Worm (Caenorhabditis elegans) whole organism, L4 larva: Measurements from ENCODE around the gene F17C11.11.
A peak's percentile ranks its signal among the peaks of the same experiment; 100 is the strongest.

ENCODE experiments used
- D1046.2 ChIP-seq: fragments of 200-800 bp; sonication (Bioruptor generic); IDR thresholded peaks from 2 replicates; pipeline ENCODE4 v1.3.6; 2022; ENCODE audit warnings: missing genetic modification characterization, missing compliant biosample characterization
- F37D6.2 ChIP-seq: sonication (generic microtip); optimal IDR thresholded peaks from 2 replicates; lab custom pipeline; 2016; ENCODE audit warnings: mild to moderate bottlenecking, missing genetic modification characterization, missing compliant biosample characterization
- Y105C5A.15 ChIP-seq: fragments of 200-800 bp; sonication (Bioruptor generic); IDR thresholded peaks from 2 replicates; pipeline ENCODE4 v1.3.6; 2022; ENCODE audit warnings: missing genetic modification characterization, missing compliant biosample characterization
- Y75B8A.6 ChIP-seq: fragments of 200-800 bp; sonication (Bioruptor generic); IDR thresholded peaks from 2 replicates; pipeline ENCODE4 v1.3.6; 2022; ENCODE audit warnings: missing genetic modification reagents, missing genetic modification characterization, missing compliant biosample characterization
- ZK337.2 ChIP-seq: fragments of 200-800 bp; sonication (Bioruptor generic); IDR thresholded peaks from 2 replicates; pipeline ENCODE4 v1.3.6; 2022; ENCODE audit warnings: missing genetic modification reagents, missing genetic modification characterization, missing compliant biosample characterization
- aha-1 ChIP-seq: fragments of 150-350 bp; peaks from one replicate; lab custom pipeline; 2014; ENCODE audit warnings: missing biosample characterization, missing genetic modification characterization
- ama-1 ChIP-seq: fragments of 150-350 bp; optimal IDR thresholded peaks from 2 replicates; lab custom pipeline; 2014; ENCODE audit warnings: inconsistent platforms, mixed read lengths
- ceh-20 ChIP-seq: fragments of 200-800 bp; sonication (Bioruptor generic); IDR thresholded peaks from 2 replicates; pipeline ENCODE4 v1.3.6; 2022; ENCODE audit warnings: missing genetic modification reagents, missing genetic modification characterization, missing compliant biosample characterization
- ceh-32 ChIP-seq: sonication (generic microtip); optimal IDR thresholded peaks from 2 replicates; lab custom pipeline; 2016; ENCODE audit warnings: mild to moderate bottlenecking, missing genetic modification characterization, missing compliant biosample characterization; ENCODE audit not compliant: poor library complexity
- ces-1 ChIP-seq: fragments of 150-350 bp; sonication (generic microtip); optimal IDR thresholded peaks from 4 replicates; lab custom pipeline; 2014; ENCODE audit warnings: missing biosample characterization, missing genetic modification reagents, missing genetic modification characterization
- ctbp-1 ChIP-seq: fragments of 200-800 bp; sonication (Bioruptor generic); IDR thresholded peaks from 2 replicates; pipeline ENCODE4 v1.3.6; 2022; ENCODE audit warnings: missing genetic modification reagents, missing genetic modification characterization, missing compliant biosample characterization
- daf-19 ChIP-seq: fragments of 200-800 bp; sonication (Bioruptor generic); conservative IDR thresholded peaks from 2 replicates; pipeline ENCODE4 v1.3.6; 2022; ENCODE audit warnings: missing genetic modification characterization, missing compliant biosample characterization
- daf-8 ChIP-seq: fragments of 200-800 bp; sonication (Bioruptor generic); IDR thresholded peaks from 2 replicates; pipeline ENCODE4 v1.3.6; 2022; ENCODE audit warnings: missing genetic modification characterization, missing compliant biosample characterization
- dmd-6 ChIP-seq: fragments of 200-800 bp; sonication (Bioruptor generic); IDR thresholded peaks from 2 replicates; pipeline ENCODE4 v1.3.6; 2022; ENCODE audit warnings: missing genetic modification reagents, missing genetic modification characterization, missing compliant biosample characterization
- dmd-9 ChIP-seq: fragments of 200-800 bp; sonication (Bioruptor generic); IDR thresholded peaks from 2 replicates; pipeline ENCODE4 v1.3.6; 2022; ENCODE audit warnings: missing genetic modification reagents, missing genetic modification characterization, missing compliant biosample characterization
- egl-27 ChIP-seq: sonication (generic microtip); optimal IDR thresholded peaks from 3 replicates; lab custom pipeline; 2017; ENCODE audit warnings: missing biosample characterization, missing genetic modification reagents, missing genetic modification characterization
- fkh-10 ChIP-seq: fragments of 150-350 bp; optimal IDR thresholded peaks from 2 replicates; lab custom pipeline; 2014; ENCODE audit warnings: missing biosample characterization, missing genetic modification reagents, missing genetic modification characterization
- gei-8 ChIP-seq: fragments of 200-800 bp; sonication (Bioruptor generic); optimal IDR thresholded peaks from 2 replicates; lab custom pipeline; 2018; ENCODE audit warnings: mild to moderate bottlenecking, missing genetic modification characterization, missing compliant biosample characterization
- hif-1 ChIP-seq, 2 experiments: sonication (generic microtip); optimal IDR thresholded peaks; 2 replicates each; lab custom pipeline; 2016 to 2017; ENCODE audit warnings: missing compliant biosample characterization in 2 of 2, missing genetic modification characterization in 2 of 2, missing genetic modification reagents in 2 of 2, missing genotype in 2 of 2, mild to moderate bottlenecking in 1 of 2
- hlh-30 ChIP-seq: sonication (generic microtip); optimal IDR thresholded peaks from 2 replicates; lab custom pipeline; 2017; ENCODE audit warnings: antibody characterized with exemption, mild to moderate bottlenecking, missing genetic modification characterization, missing compliant biosample characterization; ENCODE audit not compliant: insufficient read depth
- hmg-1.1 ChIP-seq: fragments of 200-800 bp; sonication (Bioruptor generic); IDR thresholded peaks from 2 replicates; pipeline ENCODE4 v1.3.6; 2022; ENCODE audit warnings: missing genetic modification reagents, missing genetic modification characterization, missing compliant biosample characterization
- jun-1 ChIP-seq: fragments of 150-350 bp; optimal IDR thresholded peaks from 2 replicates; lab custom pipeline; 2014; ENCODE audit warnings: missing biosample characterization, missing genetic modification reagents, missing genetic modification characterization
- lim-7 ChIP-seq: fragments of 200-800 bp; sonication (Bioruptor generic); IDR thresholded peaks from 2 replicates; pipeline ENCODE4 v1.3.6; 2022; ENCODE audit warnings: missing genetic modification characterization, missing compliant biosample characterization
- lin-13 ChIP-seq: fragments of 150-350 bp; optimal IDR thresholded peaks from 2 replicates; lab custom pipeline; 2014; ENCODE audit warnings: missing biosample characterization, missing genetic modification reagents, missing genetic modification characterization
- lin-15B ChIP-seq: fragments of 150-350 bp; sonication (generic microtip); optimal IDR thresholded peaks from 3 replicates; lab custom pipeline; 2014; ENCODE audit warnings: missing biosample characterization, missing genetic modification characterization
- lin-38 ChIP-seq: fragments of 200-800 bp; sonication (Bioruptor generic); IDR thresholded peaks from 2 replicates; pipeline ENCODE4 v1.3.6; 2022; ENCODE audit warnings: missing genetic modification reagents, missing genetic modification characterization, missing compliant biosample characterization
- mdl-1 ChIP-seq, 2 experiments: fragments of 150-350 bp in 1 of 2; sonication (generic microtip) in 1 of 2; optimal IDR thresholded peaks; 2 replicates each; lab custom pipeline; 2014 to 2017; ENCODE audit warnings: missing biosample characterization in 2 of 2, missing genetic modification characterization in 2 of 2
- mdt-29 ChIP-seq: fragments of 200-800 bp; sonication (Bioruptor generic); IDR thresholded peaks from 2 replicates; pipeline ENCODE4 v1.3.6; 2022; ENCODE audit warnings: missing genetic modification reagents, missing genetic modification characterization, missing compliant biosample characterization
- mep-1 ChIP-seq: fragments of 150-350 bp; sonication (generic microtip); optimal IDR thresholded peaks from 3 replicates; lab custom pipeline; 2014; ENCODE audit warnings: missing biosample characterization, missing genetic modification characterization
- mes-2 ChIP-seq: sonication (generic microtip); optimal IDR thresholded peaks from 2 replicates; lab custom pipeline; 2016; ENCODE audit warnings: missing genotype, mild to moderate bottlenecking, missing genetic modification characterization, missing compliant biosample characterization; ENCODE audit not compliant: poor library complexity, severe bottlenecking
- nhr-10 ChIP-seq: fragments of 150-350 bp; optimal IDR thresholded peaks from 2 replicates; lab custom pipeline; 2014; ENCODE audit warnings: missing biosample characterization, missing genetic modification characterization
- nhr-11 ChIP-seq: fragments of 150-350 bp; optimal IDR thresholded peaks from 2 replicates; lab custom pipeline; 2014; ENCODE audit warnings: missing biosample characterization, missing genetic modification characterization
- nhr-111 ChIP-seq: fragments of 200-800 bp; sonication (Bioruptor generic); optimal IDR thresholded peaks from 2 replicates; lab custom pipeline; 2018; ENCODE audit warnings: mild to moderate bottlenecking, missing genetic modification characterization, missing compliant biosample characterization
- nhr-237 ChIP-seq: sonication (generic microtip); optimal IDR thresholded peaks from 2 replicates; lab custom pipeline; 2017; ENCODE audit warnings: missing biosample characterization, missing genetic modification characterization
- nhr-28 ChIP-seq: fragments of 150-350 bp; optimal IDR thresholded peaks from 2 replicates; lab custom pipeline; 2014; ENCODE audit warnings: missing biosample characterization, missing genetic modification characterization
- nhr-41 ChIP-seq: fragments of 200-800 bp; sonication (Bioruptor generic); IDR thresholded peaks from 2 replicates; pipeline ENCODE4 v1.3.6; 2022; ENCODE audit warnings: missing genetic modification reagents, missing genetic modification characterization, missing compliant biosample characterization
- nhr-42 ChIP-seq: fragments of 200-800 bp; sonication (Bioruptor generic); IDR thresholded peaks from 2 replicates; pipeline ENCODE4 v1.3.6; 2022; ENCODE audit warnings: missing genetic modification characterization, missing compliant biosample characterization
- nhr-48 ChIP-seq: sonication (generic microtip); optimal IDR thresholded peaks from 2 replicates; lab custom pipeline; 2016; ENCODE audit warnings: mild to moderate bottlenecking, missing genetic modification characterization, missing compliant biosample characterization
- nhr-6 ChIP-seq: fragments of 150-350 bp; optimal IDR thresholded peaks from 2 replicates; lab custom pipeline; 2014; ENCODE audit warnings: missing biosample characterization, missing genetic modification characterization
- php-3 ChIP-seq: fragments of 200-800 bp; sonication (Bioruptor generic); IDR thresholded peaks from 2 replicates; pipeline ENCODE4 v1.3.6; 2022; ENCODE audit warnings: missing genetic modification reagents, missing genetic modification characterization, missing compliant biosample characterization
- pqm-1 ChIP-seq: sonication (generic microtip); optimal IDR thresholded peaks from 2 replicates; lab custom pipeline; 2017; ENCODE audit warnings: missing biosample characterization, missing genetic modification characterization
- set-16 ChIP-seq: fragments of 200-800 bp; sonication (Bioruptor generic); IDR thresholded peaks from 2 replicates; pipeline ENCODE4 v1.3.6; 2022; ENCODE audit warnings: missing genetic modification reagents, missing genetic modification characterization, missing compliant biosample characterization
- snpc-1.2 ChIP-seq: fragments of 200-800 bp; sonication (Bioruptor generic); IDR thresholded peaks from 2 replicates; pipeline ENCODE4 v1.3.6; 2022; ENCODE audit warnings: missing genetic modification reagents, missing genetic modification characterization, missing compliant biosample characterization
- snpc-4 ChIP-seq: fragments of 150-350 bp; optimal IDR thresholded peaks from 2 replicates; lab custom pipeline; 2014; ENCODE audit warnings: missing biosample characterization, missing genetic modification characterization
- spr-1 ChIP-seq: sonication (generic microtip); optimal IDR thresholded peaks from 2 replicates; lab custom pipeline; 2016; ENCODE audit warnings: mild to moderate bottlenecking, missing genetic modification characterization, missing compliant biosample characterization
- tag-97 ChIP-seq: fragments of 200-800 bp; sonication (Bioruptor generic); IDR thresholded peaks from 2 replicates; pipeline ENCODE4 v1.3.6; 2022; ENCODE audit warnings: missing genetic modification characterization, missing compliant biosample characterization
- unc-130 ChIP-seq: sonication (generic microtip); optimal IDR thresholded peaks from 2 replicates; lab custom pipeline; 2016; ENCODE audit warnings: missing genetic modification reagents, missing genetic modification characterization, missing compliant biosample characterization
- unc-62 ChIP-seq, 3 experiments: fragments of 150-350 bp in 1 of 3; sonication (generic microtip); optimal IDR thresholded peaks in 2 of 3; peaks in 1 of 3; 1 replicate in 1 of 3; 2 replicates in 2 of 3; lab custom pipeline; 2014 to 2017; ENCODE audit warnings: missing biosample characterization in 3 of 3, missing genetic modification characterization in 3 of 3, missing genetic modification reagents in 3 of 3, missing genotype in 1 of 3
- zfp-3 ChIP-seq: fragments of 200-800 bp; sonication (Bioruptor generic); conservative IDR thresholded peaks from 2 replicates; pipeline ENCODE4 v1.3.6; 2022; ENCODE audit warnings: missing genetic modification reagents, missing genetic modification characterization, missing compliant biosample characterization
- zip-2 ChIP-seq: fragments of 150-350 bp; optimal IDR thresholded peaks from 2 replicates; lab custom pipeline; 2014; ENCODE audit warnings: missing biosample characterization, missing genetic modification characterization
- ztf-11 ChIP-seq: fragments of 150-350 bp; optimal IDR thresholded peaks from 2 replicates; lab custom pipeline; 2014; ENCODE audit warnings: missing biosample characterization, missing genetic modification characterization
- ztf-7 ChIP-seq: fragments of 150-350 bp; optimal IDR thresholded peaks from 2 replicates; lab custom pipeline; 2014; ENCODE audit warnings: missing biosample characterization, missing genetic modification characterization

Gene F17C11.11

ce11 chrV:10890980-10891379 is 47.6 kb downstream of the F17C11.11 start, which contains the start of gene F32D8.12 (continued):
- no peak for TF ChIP-seq nhr-41 (GFP tag; lab: Robert Waterston, UW)
- TF ChIP-seq dmd-9 (GFP tag; lab: Robert Waterston, UW) = no peak
- no peak for TF ChIP-seq nhr-42
- TF ChIP-seq php-3 (GFP tag; lab: Robert Waterston, UW) = no peak
- TF ChIP-seq egl-27 (tag; lab: Kevin White, UChicago) = no peak
- TF ChIP-seq ztf-7 (tag; lab: Kevin White, UChicago) = no peak
- TF ChIP-seq aha-1 (tag; lab: Kevin White, UChicago) = peak; percentile 56
- no peak for TF ChIP-seq ZK337.2
- TF ChIP-seq F37D6.2 (tag; lab: Kevin White, UChicago) = no peak
- no peak for TF ChIP-seq Y105C5A.15 (GFP tag; lab: Robert Waterston, UW)
- TF ChIP-seq lin-38 (GFP tag; lab: Robert Waterston, UW) = peak; percentile 48; the same call in 1 of the 2 replicates
- peak in 1 of 2 experiments; percentile 97 for TF ChIP-seq unc-62 (GFP tag; optimal IDR thresholded peaks at IDR 0.05 in 1 of 2; lab: Kevin White, UChicago)
- no peak for TF ChIP-seq unc-62 (tag; optimal IDR thresholded peaks at IDR 0.05; lab: Kevin White, UChicago)
- TF ChIP-seq lin-15B = no peak
- TF ChIP-seq Y75B8A.6 (GFP tag; lab: Robert Waterston, UW) = no peak
- TF ChIP-seq zip-2 (tag; lab: Kevin White, UChicago) = no peak
- peak; percentile 47 for TF ChIP-seq nhr-11 (tag; lab: Kevin White, UChicago)
- TF ChIP-seq pqm-1 (tag; lab: Kevin White, UChicago) = no peak
- TF ChIP-seq ztf-11 = no peak
- no peak for TF ChIP-seq ama-1 (lab: Kevin White, UChicago)
- TF ChIP-seq hlh-30 (tag; lab: Kevin White, UChicago) = peak; percentile 39
- TF ChIP-seq zfp-3 (GFP tag; lab: Robert Waterston, UW) = no peak
- no peak for TF ChIP-seq daf-19 (GFP tag; lab: Robert Waterston, UW)
- no peak for TF ChIP-seq daf-8 (GFP tag; lab: Robert Waterston, UW)
- TF ChIP-seq ces-1 (GFP tag; lab: Kevin White, UChicago) = no peak
- TF ChIP-seq ceh-20 = no peak
- no peak for TF ChIP-seq lin-13 (GFP tag; lab: Kevin White, UChicago)
- TF ChIP-seq set-16 (GFP tag; lab: Robert Waterston, UW) = no peak
- TF ChIP-seq mdt-29 (GFP tag; lab: Robert Waterston, UW) = no peak
- TF ChIP-seq mep-1 (tag; lab: Kevin White, UChicago) = peak; percentile 34
- TF ChIP-seq mes-2 = peak; percentile 59
- no peak for TF ChIP-seq lim-7 (GFP tag; lab: Robert Waterston, UW)
- no peak for TF ChIP-seq nhr-111 (GFP tag; lab: Kevin White, UChicago)
- TF ChIP-seq nhr-28 = peak; percentile 73
- TF ChIP-seq gei-8 (GFP tag; lab: Kevin White, UChicago) = no peak
- no peak for TF ChIP-seq snpc-4 (tag; lab: Kevin White, UChicago)
- TF ChIP-seq mdl-1 (tag; optimal IDR thresholded peaks at IDR 0.05; lab: Kevin White, UChicago) = peak in 1 of 2 experiments; percentile 42
- no peak for TF ChIP-seq nhr-237
- no peak for TF ChIP-seq unc-130 (GFP tag; lab: Kevin White, UChicago)
- peak; percentile 6 for TF ChIP-seq nhr-48 (tag; lab: Kevin White, UChicago)
- TF ChIP-seq hif-1 (tag; optimal IDR thresholded peaks at IDR 0.05; lab: Kevin White, UChicago) = peak in 1 of 2 experiments; percentile 85
- TF ChIP-seq ctbp-1 (GFP tag; lab: Robert Waterston, UW) = 0 out of 2 replicates have a peak, but pooled peaks have one; percentile 17
- peak; percentile 58 for TF ChIP-seq dmd-6 (GFP tag; lab: Robert Waterston, UW)
- no peak for TF ChIP-seq jun-1 (tag; lab: Kevin White, UChicago)
- no peak for TF ChIP-seq ceh-32 (tag; lab: Kevin White, UChicago)
- no peak for TF ChIP-seq nhr-6 (tag; lab: Kevin White, UChicago)
- peak; percentile 56 for TF ChIP-seq nhr-10
- TF ChIP-seq D1046.2 (GFP tag; lab: Robert Waterston, UW) = no peak
- TF ChIP-seq spr-1 (tag; lab: Kevin White, UChicago) = no peak
- TF ChIP-seq tag-97 (GFP tag; lab: Robert Waterston, UW) = no peak
- TF ChIP-seq fkh-10 (GFP tag; lab: Kevin White, UChicago) = no peak
- no peak for TF ChIP-seq hmg-1.1
- no peak for TF ChIP-seq snpc-1.2 (GFP tag; lab: Robert Waterston, UW)
